Fruit fly (Drosophila melanogaster): ENCODE results near the gene CG9231.

CG9231 gene

DNA sequence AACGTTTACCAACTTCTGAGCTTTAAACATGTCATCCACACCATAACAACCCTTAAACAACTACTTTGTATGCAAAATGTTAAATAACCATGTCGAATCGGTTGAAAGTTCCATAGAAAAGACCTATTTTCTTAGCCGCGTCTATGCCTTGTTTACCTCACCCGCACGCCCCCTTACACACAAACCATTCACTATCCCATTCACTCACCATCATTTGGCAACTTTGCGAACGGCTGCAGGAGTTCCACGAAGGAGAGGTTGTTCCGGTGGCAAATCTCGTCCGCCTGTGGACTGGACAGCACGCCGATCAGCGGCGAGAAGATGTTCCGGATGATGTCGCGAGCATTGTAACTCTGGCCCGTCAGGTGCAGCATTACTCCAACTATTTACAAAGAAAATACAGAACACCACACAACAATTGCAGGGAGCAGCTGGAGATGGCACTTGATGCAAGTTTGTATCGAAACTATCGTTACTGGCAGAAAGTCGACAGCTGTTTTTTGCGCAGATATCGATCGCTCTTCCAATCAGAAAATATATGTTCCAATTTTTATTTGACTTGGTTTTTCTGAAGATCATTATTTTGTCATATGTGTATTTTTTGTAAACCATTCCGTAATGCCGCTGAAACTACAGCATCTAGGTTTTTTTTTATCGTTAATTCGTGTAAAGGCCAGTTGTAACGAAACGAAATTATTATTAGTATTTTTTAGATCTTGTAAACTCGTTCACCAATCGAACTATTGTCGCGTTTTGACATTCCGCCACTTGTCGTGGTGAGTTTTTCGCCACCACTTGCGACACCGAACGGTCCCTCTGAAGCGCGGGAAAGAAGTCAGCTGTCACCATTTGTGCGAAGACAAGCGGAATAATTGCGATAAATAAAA, 32.5 kb upstream of the CG9231 start, which contains the start of gene asf1 (continued):
- TF ChIP-seq pzg (GFP tag; optimal IDR thresholded peaks at IDR 0.05) (peak; percentile 56), CG10959 (GFP tag; IDR thresholded peaks at IDR 0.05) (no peak), Drgx (GFP tag; IDR thresholded peaks at IDR 0.05) (peak; percentile 51), phol (tag; optimal IDR thresholded peaks at IDR 0.05) (peak; percentile 42), CG10267 (tag; optimal IDR thresholded peaks at IDR 0.05) (peak; percentile 66), zf30C (GFP tag; optimal IDR thresholded peaks at IDR 0.05) (no peak), CG15073 (GFP tag; optimal IDR thresholded peaks at IDR 0.05) (no peak), zfh2 (GFP tag; optimal IDR thresholded peaks at IDR 0.05) (peak; percentile 43), Lim3 (GFP tag; IDR thresholded peaks at IDR 0.05) (no peak), ewg (GFP tag; optimal IDR thresholded peaks at IDR 0.05) (peak; percentile 53), bigmax (GFP tag; optimal IDR thresholded peaks at IDR 0.05) (no peak), CG13624 (GFP tag; optimal IDR thresholded peaks at IDR 0.05) (peak; percentile 15), CG31224 (GFP tag; IDR thresholded peaks at IDR 0.05) (no peak), Vsx1 (GFP tag; optimal IDR thresholded peaks at IDR 0.05) (no peak), hbn (GFP tag; IDR thresholded peaks at IDR 0.05; ENCODE audit: partially characterized antibody) (peak; percentile 68), ind (GFP tag; optimal IDR thresholded peaks at IDR 0.05) (peak; percentile 9), Hmr (GFP tag; optimal IDR thresholded peaks at IDR 0.05) (peak; percentile 51), CG7786 (GFP tag; optimal IDR thresholded peaks at IDR 0.05) (peak; percentile 17), nmo (GFP tag; optimal IDR thresholded peaks at IDR 0.05) (peak; percentile 60), CG11398 (GFP tag; optimal IDR thresholded peaks at IDR 0.05) (peak; percentile 30), gce (GFP tag; IDR thresholded peaks at IDR 0.05) (no peak), gfzf (GFP tag; optimal IDR thresholded peaks at IDR 0.05) (peak; percentile 85), E2f1 (GFP tag; IDR thresholded peaks at IDR 0.05) (peak; percentile 51; the same call in 1 of the 2 replicates), knrl (GFP tag; IDR thresholded peaks at IDR 0.05; ENCODE audit: partially characterized antibody) (peak; percentile 76), CG9932 (GFP tag; IDR thresholded peaks at IDR 0.05) (0 out of 2 replicates have a peak, but pooled peaks have one; percentile 32), CG9727 (GFP tag; optimal IDR thresholded peaks at IDR 0.05) (peak; percentile 31), kah (GFP tag; optimal IDR thresholded peaks at IDR 0.05) (peak; percentile 17), stc (GFP tag; IDR thresholded peaks at IDR 0.05) (no peak), CG2116 (GFP tag; optimal IDR thresholded peaks at IDR 0.05) (peak; percentile 75), Hsf (GFP tag; optimal IDR thresholded peaks at IDR 0.05) (peak; percentile 39), CG3407 (GFP tag; optimal IDR thresholded peaks at IDR 0.05) (no peak), CG12299 (tag; optimal IDR thresholded peaks at IDR 0.05) (no peak), CG8924 (tag; optimal IDR thresholded peaks at IDR 0.05) (peak; percentile 13), CG16863 (GFP tag; optimal IDR thresholded peaks at IDR 0.05) (no peak), trem (tag; optimal IDR thresholded peaks at IDR 0.05) (peak; percentile 47), Dll (GFP tag; IDR thresholded peaks at IDR 0.05; ENCODE audit: partially characterized antibody) (peak; percentile 88), CG8944 (GFP tag; optimal IDR thresholded peaks at IDR 0.05) (no peak), fd96Cb (tag; optimal IDR thresholded peaks at IDR 0.05) (no peak)

- TF ChIP-seq rib (GFP tag; IDR thresholded peaks at IDR 0.05) (peak; percentile 97), CG12659 (GFP tag; optimal IDR thresholded peaks at IDR 0.05) (peak; percentile 100), toy (GFP tag; IDR thresholded peaks at IDR 0.05) (peak; percentile 96), cwo (GFP tag; optimal IDR thresholded peaks at IDR 0.05) (peak; percentile 96), CG6654 (GFP tag; optimal IDR thresholded peaks at IDR 0.05) (peak; percentile 95), CG4617 (GFP tag; optimal IDR thresholded peaks at IDR 0.05; ENCODE audit: borderline replicate concordance) (peak; percentile 100), E2f1 (GFP tag; IDR thresholded peaks at IDR 0.05) (peak; percentile 98), gcm2 (GFP tag; optimal IDR thresholded peaks at IDR 0.05) (peak; percentile 97), CG8924 (tag; optimal IDR thresholded peaks at IDR 0.05) (peak; percentile 99), Drgx (GFP tag; IDR thresholded peaks at IDR 0.05) (peak; percentile 98), CG18011 (GFP tag; optimal IDR thresholded peaks at IDR 0.05) (peak; percentile 93), btn (GFP tag; optimal IDR thresholded peaks at IDR 0.05) (peak; percentile 89), tio (GFP tag; optimal IDR thresholded peaks at IDR 0.05) (peak; percentile 100), CkIIα-i1 (GFP tag; IDR thresholded peaks at IDR 0.05) (peak; percentile 89), CG11247 (GFP tag; IDR thresholded peaks at IDR 0.05) (peak; percentile 98)
Observed at dm6 chr3L:19612172-19612571, 26.4 kb upstream of the CG9231 start, which contains the start of the genes Lon and PIG-F. Lon (minus strand) TSS chr3L:19612199. PIG-F (plus strand) TSS chr3L:19612455.

Measured in whole organism, embryonic.